Fruit fly (Drosophila melanogaster): ENCODE measurements around the gene Mes2.

Mes2 gene

DNA sequence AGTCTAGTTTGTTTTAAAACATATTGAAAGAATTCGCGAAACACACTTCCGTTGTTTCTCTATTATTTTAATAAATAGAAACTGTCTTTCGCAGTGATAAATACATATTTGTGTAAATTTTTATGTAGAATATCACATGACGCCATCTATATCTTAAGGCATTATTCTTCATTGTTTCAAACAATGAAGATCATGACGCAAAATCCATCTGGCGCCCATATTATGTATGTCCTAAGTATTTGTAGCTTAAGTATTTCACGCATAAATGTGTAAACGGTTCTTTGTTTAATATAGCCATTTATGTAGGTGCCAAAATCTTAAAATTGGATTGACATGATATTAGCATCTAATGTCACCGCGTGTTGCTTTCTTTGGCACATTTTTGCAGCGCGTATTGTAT lies 5.2 kb upstream of the Mes2 start (continued):
- TF ChIP-seq bab2 (GFP tag; optimal IDR thresholded peaks at IDR 0.05): no peak
- TF ChIP-seq CG6654 (GFP tag; optimal IDR thresholded peaks at IDR 0.05): no peak
- no peak for TF ChIP-seq CG1792 (GFP tag; optimal IDR thresholded peaks at IDR 0.05)
- no peak for TF ChIP-seq zfh2 (GFP tag; optimal IDR thresholded peaks at IDR 0.05)
- no peak for TF ChIP-seq CG42726 (GFP tag; IDR thresholded peaks at IDR 0.05; ENCODE audit: partially characterized antibody)
- no peak for TF ChIP-seq CG18476 (GFP tag; optimal IDR thresholded peaks at IDR 0.05)
- TF ChIP-seq pita (GFP tag; optimal IDR thresholded peaks at IDR 0.05): peak; percentile 39
- no peak for TF ChIP-seq Myb (GFP tag; optimal IDR thresholded peaks at IDR 0.05)
- TF ChIP-seq gsb-n (tag; optimal IDR thresholded peaks at IDR 0.05): no peak
- TF ChIP-seq Kr (GFP tag; optimal IDR thresholded peaks at IDR 0.05): no peak
- TF ChIP-seq CG4820 (GFP tag; optimal IDR thresholded peaks at IDR 0.05): no peak
- peak; percentile 46; the same call in 1 of the 2 replicates for TF ChIP-seq amos (GFP tag; IDR thresholded peaks at IDR 0.05; ENCODE audit: partially characterized antibody)
- TF ChIP-seq CG14667 (GFP tag; IDR thresholded peaks at IDR 0.05): no peak
- no peak for TF ChIP-seq GATAe (GFP tag; conservative IDR thresholded peaks at IDR 0.05)
- TF ChIP-seq Stat92E (GFP tag; optimal IDR thresholded peaks at IDR 0.05): no peak
- TF ChIP-seq btn (GFP tag; optimal IDR thresholded peaks at IDR 0.05): no peak
- TF ChIP-seq schlank (tag; optimal IDR thresholded peaks at IDR 0.05): no peak
- TF ChIP-seq Mes4 (GFP tag; optimal IDR thresholded peaks at IDR 0.05): no peak
- TF ChIP-seq CG30431 (GFP tag; optimal IDR thresholded peaks at IDR 0.05): no peak
- 0 out of 3 replicates have a peak, but pooled peaks have one; percentile 17 for TF ChIP-seq ase (GFP tag; IDR thresholded peaks at IDR 0.05)
- TF ChIP-seq C15 (GFP tag; IDR thresholded peaks at IDR 0.05): no peak
- TF ChIP-seq slp2 (GFP tag; optimal IDR thresholded peaks at IDR 0.05): no peak
- TF ChIP-seq CG10979 (tag; optimal IDR thresholded peaks at IDR 0.05): peak; percentile 52
- TF ChIP-seq CG10147 (GFP tag; optimal IDR thresholded peaks at IDR 0.05): no peak
- TF ChIP-seq MBD-R2 (GFP tag; IDR thresholded peaks at IDR 0.05): no peak
- TF ChIP-seq CG8290 (GFP tag; optimal IDR thresholded peaks at IDR 0.05): peak; percentile 35
- TF ChIP-seq CG8290 (tag; optimal IDR thresholded peaks at IDR 0.05): no peak
- TF ChIP-seq CG10959 (GFP tag; IDR thresholded peaks at IDR 0.05): no peak
- TF ChIP-seq CG32532 (GFP tag; IDR thresholded peaks at IDR 0.05): no peak
- TF ChIP-seq Oaz (GFP tag; IDR thresholded peaks at IDR 0.05): no peak
- TF ChIP-seq tio (GFP tag; optimal IDR thresholded peaks at IDR 0.05): no peak
- TF ChIP-seq phol (tag; optimal IDR thresholded peaks at IDR 0.05): no peak
- TF ChIP-seq CG10321 (GFP tag; IDR thresholded peaks at IDR 0.05): no peak
- TF ChIP-seq Dip2 (GFP tag; IDR thresholded peaks at IDR 0.05): peak; percentile 93
- TF ChIP-seq CG7963 (GFP tag; IDR thresholded peaks at IDR 0.05; ENCODE audit: partially characterized antibody): no peak
- no peak for TF ChIP-seq Abd-B (GFP tag; optimal IDR thresholded peaks at IDR 0.05)
- no peak for TF ChIP-seq CG4328 (GFP tag; optimal IDR thresholded peaks at IDR 0.05)
- TF ChIP-seq CG3995 (GFP tag; optimal IDR thresholded peaks at IDR 0.05): no peak
- no peak for TF ChIP-seq CG8359 (GFP tag; optimal IDR thresholded peaks at IDR 0.05; ENCODE audit: borderline replicate concordance)
- no peak for TF ChIP-seq PHDP (tag; optimal IDR thresholded peaks at IDR 0.05)
- peak; percentile 15 for TF ChIP-seq CG8281 (tag; optimal IDR thresholded peaks at IDR 0.05)
- TF ChIP-seq CG43689 (GFP tag; IDR thresholded peaks at IDR 0.05): no peak
- TF ChIP-seq CG31388 (GFP tag; optimal IDR thresholded peaks at IDR 0.05): no peak
- TF ChIP-seq Hr3 (GFP tag; optimal IDR thresholded peaks at IDR 0.05): no peak
- TF ChIP-seq CG1024 (GFP tag; IDR thresholded peaks at IDR 0.05): no peak
- no peak for TF ChIP-seq HmgD (GFP tag; optimal IDR thresholded peaks at IDR 0.05)
- TF ChIP-seq CG5245 (GFP tag; optimal IDR thresholded peaks at IDR 0.05): no peak
- TF ChIP-seq CG7928 (GFP tag; optimal IDR thresholded peaks at IDR 0.05): no peak
- TF ChIP-seq Meics (GFP tag; optimal IDR thresholded peaks at IDR 0.05): no peak
- no peak for TF ChIP-seq CG17186 (GFP tag; optimal IDR thresholded peaks at IDR 0.05)
- no peak for TF ChIP-seq CG33557 (GFP tag; optimal IDR thresholded peaks at IDR 0.05)
- no peak for TF ChIP-seq org-1 (GFP tag; optimal IDR thresholded peaks at IDR 0.05)
